Fruit fly (Drosophila melanogaster) whole organism, pupa: ENCODE results near the gene CG10587.

Source experiments
- CG10348 ChIP-seq: fragments of 200-800 bp; sonication (Bioruptor generic); IDR thresholded peaks from 2 replicates; pipeline ENCODE4 v1.3.6; 2022; ENCODE audit warnings: missing biosample characterization, missing genetic modification characterization
- CG12605 ChIP-seq: fragments of 200-800 bp; sonication (Bioruptor generic); IDR thresholded peaks from 2 replicates; pipeline ENCODE4 v1.3.6; 2022; ENCODE audit warnings: missing biosample characterization, missing genetic modification characterization
- CG13204 ChIP-seq: fragments of 200-800 bp; sonication (Bioruptor generic); optimal IDR thresholded peaks from 2 replicates; lab custom pipeline; 2018; ENCODE audit warnings: missing biosample characterization, mild to moderate bottlenecking, missing genetic modification characterization, moderate library complexity
- CG14655 ChIP-seq: fragments of 200-800 bp; sonication (Bioruptor generic); optimal IDR thresholded peaks from 3 replicates; lab custom pipeline; 2017; ENCODE audit warnings: mild to moderate bottlenecking, missing biosample characterization, missing genetic modification reagents, missing genetic modification characterization
- CG15710 ChIP-seq: fragments of 200-800 bp; sonication (Bioruptor generic); optimal IDR thresholded peaks from 2 replicates; lab custom pipeline; 2018; ENCODE audit warnings: missing biosample characterization, mild to moderate bottlenecking, missing genetic modification characterization, moderate library complexity
- CG17806 ChIP-seq: fragments of 200-800 bp; sonication (Bioruptor generic); optimal IDR thresholded peaks from 2 replicates; lab custom pipeline; 2018; ENCODE audit warnings: missing biosample characterization, mild to moderate bottlenecking, missing genetic modification characterization, moderate library complexity
- CG32121 ChIP-seq: fragments of 200-800 bp; sonication (Bioruptor generic); IDR thresholded peaks from 2 replicates; pipeline ENCODE4 v1.3.6; 2022; ENCODE audit warnings: missing biosample characterization, missing genetic modification characterization
- CG34367 ChIP-seq: fragments of 200-800 bp; sonication (Bioruptor generic); optimal IDR thresholded peaks from 2 replicates; lab custom pipeline; 2018; ENCODE audit warnings: missing biosample characterization, mild to moderate bottlenecking, missing genetic modification characterization
- CG4496 ChIP-seq: fragments of 200-800 bp; sonication (Bioruptor generic); IDR thresholded peaks from 3 replicates; pipeline ENCODE4 v1.3.6; 2022; ENCODE audit warnings: missing biosample characterization, missing genetic modification characterization
- CG8159 ChIP-seq: fragments of 200-800 bp; sonication (Bioruptor generic); optimal IDR thresholded peaks from 3 replicates; lab custom pipeline; 2018; ENCODE audit warnings: missing biosample characterization, mild to moderate bottlenecking, missing genetic modification characterization, moderate library complexity
- CG8301 ChIP-seq: fragments of 200-800 bp; sonication (Bioruptor generic); optimal IDR thresholded peaks from 2 replicates; lab custom pipeline; 2018; ENCODE audit warnings: missing biosample characterization, mild to moderate bottlenecking, missing genetic modification characterization
- CG9948 ChIP-seq: fragments of 200-800 bp; sonication (Bioruptor generic); optimal IDR thresholded peaks from 2 replicates; lab custom pipeline; 2018; ENCODE audit warnings: missing biosample characterization, mild to moderate bottlenecking, missing genetic modification characterization, moderate library complexity
- D1 ChIP-seq: fragments of 200-800 bp; sonication (Bioruptor generic); optimal IDR thresholded peaks from 2 replicates; lab custom pipeline; 2018; ENCODE audit warnings: missing biosample characterization, mild to moderate bottlenecking, missing genetic modification characterization, moderate library complexity
- EcR ChIP-seq: fragments of 200-800 bp; sonication (Bioruptor generic); optimal IDR thresholded peaks from 3 replicates; lab custom pipeline; 2019; ENCODE audit warnings: missing biosample characterization, missing genetic modification characterization, mild to moderate bottlenecking, moderate library complexity, missing genetic modification reagents
- Ets98B ChIP-seq: fragments of 200-800 bp; sonication (Bioruptor generic); IDR thresholded peaks from 2 replicates; pipeline ENCODE4 v1.3.6; 2022; ENCODE audit warnings: missing biosample characterization, missing genetic modification characterization
- Pif1A ChIP-seq: fragments of 200-800 bp; sonication (Bioruptor generic); optimal IDR thresholded peaks from 3 replicates; lab custom pipeline; 2016; ENCODE audit warnings: missing biosample characterization, missing genetic modification characterization
- Pif1B ChIP-seq: fragments of 200-800 bp; sonication (Bioruptor generic); optimal IDR thresholded peaks from 3 replicates; lab custom pipeline; 2016; ENCODE audit warnings: missing biosample characterization, missing genetic modification characterization
- Snoo ChIP-seq: fragments of 200-800 bp; sonication (Bioruptor generic); optimal IDR thresholded peaks from 3 replicates; lab custom pipeline; 2017; ENCODE audit warnings: missing biosample characterization, mild to moderate bottlenecking, missing genetic modification characterization, inconsistent platforms
- fd96Ca ChIP-seq: fragments of 200-800 bp; sonication (Bioruptor generic); IDR thresholded peaks from 3 replicates; pipeline ENCODE4 v1.3.6; 2022; ENCODE audit warnings: missing biosample characterization, missing genetic modification characterization
- gl ChIP-seq: fragments of 200-800 bp; sonication (Bioruptor generic); optimal IDR thresholded peaks from 2 replicates; lab custom pipeline; 2018; ENCODE audit warnings: missing biosample characterization, mild to moderate bottlenecking, missing genetic modification characterization
- rn ChIP-seq: fragments of 200-800 bp; sonication (Bioruptor generic); IDR thresholded peaks from 2 replicates; pipeline ENCODE4 v1.3.6; 2022; ENCODE audit warnings: missing biosample characterization, missing genetic modification characterization

Gene CG10587

DNA sequence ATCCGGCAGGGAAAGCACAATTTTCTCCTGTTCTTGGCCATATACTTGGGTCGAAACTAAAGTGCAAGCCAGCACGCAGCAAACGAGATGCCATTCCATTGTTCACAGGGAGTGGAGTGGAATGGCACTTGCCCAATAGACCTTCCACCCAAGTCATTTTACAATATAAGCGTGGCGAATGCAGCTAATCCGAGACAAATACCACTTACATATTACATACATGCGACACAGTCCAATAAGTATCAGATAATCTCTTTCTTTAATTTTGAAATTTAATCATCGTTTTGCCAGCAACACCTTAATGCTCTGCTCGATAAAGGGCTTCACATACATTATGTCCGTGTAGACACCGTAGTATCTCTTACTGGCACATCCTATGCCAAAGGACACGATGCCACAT lies 1.1 kb downstream of the CG10587 start, which contains the start of gene CG11037:
Gene CG11037, minus strand, starts transcription at position 101 of the 400 bp plus-strand sequence.
- TF ChIP-seq CG13204 (GFP tag; lab: Kevin White, UChicago) (no peak), Snoo (no peak), gl (no peak), CG32121 (no peak), D1 (tag; lab: Kevin White, UChicago) (no peak), CG8159 (no peak), CG9948 (tag; lab: Kevin White, UChicago) (no peak), CG8301 (tag; lab: Kevin White, UChicago) (no peak), rn (GFP tag; lab: Robert Waterston, UW) (no peak), CG4496 (no peak), EcR (GFP tag; lab: Kevin White, UChicago) (no peak), fd96Ca (GFP tag; lab: Robert Waterston, UW) (no peak), CG17806 (tag; lab: Kevin White, UChicago) (no peak), CG34367 (tag; lab: Kevin White, UChicago) (no peak)
- TF ChIP-seq, all 21 proteins: peak for 0

DNA sequence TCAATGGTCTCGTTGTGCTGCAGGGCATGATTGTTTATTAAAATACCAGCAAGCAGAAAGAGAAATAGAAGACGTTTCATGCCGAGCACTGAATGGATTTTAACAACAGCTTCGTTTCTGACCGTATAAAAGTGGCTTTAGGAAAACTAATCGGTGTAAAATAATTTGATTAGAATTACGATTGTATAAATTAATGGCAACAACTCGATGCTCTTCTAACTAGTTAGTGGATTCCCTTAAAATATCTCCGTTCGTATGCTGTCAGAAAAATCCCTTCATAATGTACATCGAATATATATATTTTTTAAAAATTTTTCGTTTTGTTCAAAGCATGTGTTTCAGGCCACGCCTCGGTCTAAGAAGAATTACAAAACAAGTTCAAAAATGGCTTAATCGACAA lies 5.7 kb downstream of the CG10587 start, which contains the start of the genes Sems and CG10588:
Gene Sems, minus strand, starts transcription at position 101 of the 400 bp plus-strand sequence.
Gene CG10588, plus strand, starts transcription at position 285 of the 400 bp plus-strand sequence.
- no peak for TF ChIP-seq CG13204 (GFP tag; lab: Kevin White, UChicago)

- TF ChIP-seq D1 (tag; lab: Kevin White, UChicago) (no peak), CG32121 (no peak), CG8301 (tag; lab: Kevin White, UChicago) (no peak), CG12605 (GFP tag; lab: Robert Waterston, UW) (no peak), fd96Ca (GFP tag; lab: Robert Waterston, UW) (no peak), Snoo (no peak), CG15710 (tag; lab: Kevin White, UChicago) (no peak), CG8159 (no peak), Pif1B (GFP tag; lab: Kevin White, UChicago) (no peak), Ets98B (GFP tag; lab: Robert Waterston, UW) (no peak), CG13204 (GFP tag; lab: Kevin White, UChicago) (no peak), rn (GFP tag; lab: Robert Waterston, UW) (no peak), CG14655 (no peak), CG10348 (GFP tag; lab: Robert Waterston, UW) (no peak), gl (no peak), CG34367 (tag; lab: Kevin White, UChicago) (no peak)
These were observed 8.2 kb downstream of the CG10587 start for dm6 chr3L:20954118-20954517.

DNA sequence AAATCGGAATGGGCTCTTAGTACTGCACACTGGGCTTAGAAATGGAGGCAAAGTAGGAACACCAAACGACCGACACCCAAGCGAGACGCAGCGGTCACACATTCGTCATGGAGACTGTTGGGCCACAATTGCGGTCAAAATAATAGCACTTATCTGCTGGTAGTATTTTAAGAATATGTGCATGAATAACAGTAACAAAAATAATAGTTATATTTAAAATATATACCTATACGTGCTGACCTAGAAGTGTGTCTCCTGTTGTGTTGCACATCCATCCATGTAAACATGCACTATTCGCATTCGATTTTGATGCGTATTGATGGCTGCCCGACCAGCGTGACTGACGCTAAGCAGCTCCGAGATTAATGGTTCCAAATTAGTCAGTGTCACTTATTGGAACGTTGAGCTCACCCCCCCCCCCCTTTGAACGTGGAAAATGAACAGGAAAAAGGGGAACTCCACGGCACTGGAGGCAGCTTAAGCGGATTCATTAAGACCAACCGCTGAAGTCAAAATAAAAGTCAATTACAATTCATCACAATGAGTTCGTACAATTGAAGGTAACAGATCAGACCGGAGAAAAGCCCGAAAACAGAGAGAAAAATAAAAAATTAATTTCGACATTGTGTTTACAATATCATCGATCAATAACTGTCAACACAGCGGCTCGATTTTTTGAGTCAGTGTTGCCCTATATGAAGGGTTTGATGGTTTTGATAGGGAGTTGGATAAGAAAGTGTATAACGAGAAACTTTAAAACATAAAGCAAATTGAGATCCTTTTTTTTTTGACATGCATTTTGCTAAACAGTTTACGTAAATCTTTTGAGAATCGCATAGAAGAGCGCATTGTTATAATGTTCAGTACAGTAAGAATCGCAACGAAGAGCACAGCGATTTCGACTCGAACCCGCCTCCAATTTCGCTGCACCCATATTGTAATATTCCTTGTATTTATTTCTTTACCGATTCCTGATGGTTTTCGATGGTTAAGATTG lies 9.4 kb downstream of the CG10587 start:
- TF ChIP-seq Pif1B (GFP tag; lab: Kevin White, UChicago) (no peak), CG15710 (tag; lab: Kevin White, UChicago) (peak; percentile 24), CG10348 (GFP tag; lab: Robert Waterston, UW) (no peak), CG17806 (tag; lab: Kevin White, UChicago) (peak; percentile 28), Snoo (peak; percentile 42), CG32121 (peak; percentile 45; the same call in 1 of the 2 replicates), CG14655 (peak; percentile 8), gl (no peak), rn (GFP tag; lab: Robert Waterston, UW) (peak; percentile 44; the same call in 1 of the 2 replicates), CG9948 (tag; lab: Kevin White, UChicago) (peak; percentile 35), D1 (tag; lab: Kevin White, UChicago) (no peak), CG12605 (GFP tag; lab: Robert Waterston, UW) (peak; percentile 73; the same call in 1 of the 2 replicates), CG4496 (peak; percentile 74; the same call in 2 of the 3 replicates), CG8301 (tag; lab: Kevin White, UChicago) (peak; percentile 13), CG34367 (tag; lab: Kevin White, UChicago) (no peak), fd96Ca (GFP tag; lab: Robert Waterston, UW) (peak; percentile 75), CG13204 (GFP tag; lab: Kevin White, UChicago) (no peak), Pif1A (GFP tag; lab: Kevin White, UChicago) (no peak), CG8159 (peak; percentile 33), Ets98B (GFP tag; lab: Robert Waterston, UW) (peak; percentile 48; the same call in 1 of the 2 replicates), EcR (GFP tag; lab: Kevin White, UChicago) (no peak)

DNA sequence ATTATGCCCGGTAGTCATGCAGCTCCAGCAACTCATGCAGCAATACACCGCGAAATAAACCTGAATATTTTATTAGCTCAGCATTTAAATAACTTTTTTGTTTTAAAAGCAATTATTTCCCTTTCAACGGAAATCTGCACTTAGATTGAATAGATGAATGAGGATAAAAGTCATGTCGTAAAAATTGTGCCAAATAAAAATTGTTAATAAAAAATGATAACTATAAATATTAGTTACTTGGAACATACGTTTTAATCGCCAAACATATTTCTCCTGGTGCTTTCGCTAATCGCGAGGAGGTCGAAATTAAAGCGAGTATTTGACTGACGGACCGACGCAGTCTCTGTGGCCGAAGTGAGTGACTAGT lies 10.3 kb downstream of the CG10587 start:
- TF ChIP-seq CG34367 (tag; lab: Kevin White, UChicago) (peak; percentile 77), CG4496 (no peak), Pif1A (GFP tag; lab: Kevin White, UChicago) (peak; percentile 58), gl (peak; percentile 40), CG14655 (peak; percentile 72), CG32121 (peak; percentile 16; the same call in 1 of the 2 replicates), CG8159 (peak; percentile 83), rn (GFP tag; lab: Robert Waterston, UW) (no peak), CG13204 (GFP tag; lab: Kevin White, UChicago) (no peak), EcR (GFP tag; lab: Kevin White, UChicago) (no peak), CG10348 (GFP tag; lab: Robert Waterston, UW) (no peak), CG15710 (tag; lab: Kevin White, UChicago) (peak; percentile 77), Pif1B (GFP tag; lab: Kevin White, UChicago) (peak; percentile 27), CG8301 (tag; lab: Kevin White, UChicago) (peak; percentile 62), Snoo (peak; percentile 21), Ets98B (GFP tag; lab: Robert Waterston, UW) (no peak), D1 (tag; lab: Kevin White, UChicago) (peak; percentile 13), fd96Ca (GFP tag; lab: Robert Waterston, UW) (no peak), CG9948 (tag; lab: Kevin White, UChicago) (peak; percentile 71), CG17806 (tag; lab: Kevin White, UChicago) (peak; percentile 73), CG12605 (GFP tag; lab: Robert Waterston, UW) (no peak)
